Worm (Caenorhabditis elegans) whole organism, L4 larva: ENCODE results near the gene F22F7.8.

Experiments
- F26F4.8 ChIP-seq: fragments of 200-800 bp; sonication (Bioruptor generic); conservative IDR thresholded peaks from 2 replicates; pipeline ENCODE4 v1.3.6; 2022; ENCODE audit warnings: missing genetic modification characterization, missing compliant biosample characterization
- F37D6.2 ChIP-seq: sonication (generic microtip); optimal IDR thresholded peaks from 2 replicates; lab custom pipeline; 2016; ENCODE audit warnings: mild to moderate bottlenecking, missing genetic modification characterization, missing compliant biosample characterization
- F44E2.7 ChIP-seq: fragments of 200-800 bp; sonication (Bioruptor generic); IDR thresholded peaks from 2 replicates; pipeline ENCODE4 v2.1.2; 2022; ENCODE audit warnings: missing genetic modification characterization, missing compliant biosample characterization
- R02D3.7 ChIP-seq: fragments of 150-350 bp; sonication (generic microtip); optimal IDR thresholded peaks from 3 replicates; lab custom pipeline; 2014; ENCODE audit warnings: missing biosample characterization, missing genetic modification characterization
- T20F7.1 ChIP-seq: fragments of 200-800 bp; sonication (Bioruptor generic); optimal IDR thresholded peaks from 2 replicates; lab custom pipeline; 2018; ENCODE audit warnings: mild to moderate bottlenecking, missing genetic modification characterization, missing compliant biosample characterization
- aly-2 ChIP-seq: sonication (generic microtip); optimal IDR thresholded peaks from 2 replicates; lab custom pipeline; 2018; ENCODE audit warnings: missing biosample characterization, missing genetic modification characterization
- attf-4 ChIP-seq: sonication (generic microtip); optimal IDR thresholded peaks from 3 replicates; lab custom pipeline; 2017; ENCODE audit warnings: missing biosample characterization, missing genetic modification characterization
- ceh-20 ChIP-seq: fragments of 200-800 bp; sonication (Bioruptor generic); IDR thresholded peaks from 2 replicates; pipeline ENCODE4 v1.3.6; 2022; ENCODE audit warnings: missing genetic modification reagents, missing genetic modification characterization, missing compliant biosample characterization
- ceh-28 ChIP-seq: fragments of 150-350 bp; optimal IDR thresholded peaks from 2 replicates; lab custom pipeline; 2014; ENCODE audit warnings: missing biosample characterization, missing genetic modification reagents, missing genetic modification characterization
- ceh-32 ChIP-seq: sonication (generic microtip); optimal IDR thresholded peaks from 2 replicates; lab custom pipeline; 2016; ENCODE audit warnings: mild to moderate bottlenecking, missing genetic modification characterization, missing compliant biosample characterization; ENCODE audit not compliant: poor library complexity
- ceh-44 ChIP-seq: fragments of 200-800 bp; sonication (Bioruptor generic); IDR thresholded peaks from 2 replicates; pipeline ENCODE4 v1.3.6; 2022; ENCODE audit warnings: missing genetic modification reagents, missing genetic modification characterization, missing compliant biosample characterization
- ceh-62 ChIP-seq: sonication (generic microtip); optimal IDR thresholded peaks from 2 replicates; lab custom pipeline; 2017; ENCODE audit warnings: missing biosample characterization, missing genetic modification characterization
- ceh-82 ChIP-seq: sonication (generic microtip); optimal IDR thresholded peaks from 2 replicates; lab custom pipeline; 2017; ENCODE audit warnings: missing biosample characterization, missing genetic modification characterization
- cey-2 ChIP-seq: sonication (generic microtip); optimal IDR thresholded peaks from 3 replicates; lab custom pipeline; 2017; ENCODE audit warnings: missing genetic modification characterization, mild to moderate bottlenecking, missing compliant biosample characterization, antibody characterized with exemption, borderline replicate concordance; ENCODE audit not compliant: insufficient read depth
- ctbp-1 ChIP-seq: fragments of 200-800 bp; sonication (Bioruptor generic); IDR thresholded peaks from 2 replicates; pipeline ENCODE4 v1.3.6; 2022; ENCODE audit warnings: missing genetic modification reagents, missing genetic modification characterization, missing compliant biosample characterization
- daf-16 ChIP-seq, 3 experiments: sonication (generic microtip); optimal IDR thresholded peaks; 2 replicates each; lab custom pipeline; 2016 to 2017; ENCODE audit warnings: missing genetic modification characterization in 3 of 3, missing genetic modification reagents in 3 of 3, mild to moderate bottlenecking in 2 of 3, missing compliant biosample characterization in 2 of 3, missing biosample characterization in 1 of 3, moderate library complexity in 1 of 3
- dmd-6 ChIP-seq: fragments of 200-800 bp; sonication (Bioruptor generic); IDR thresholded peaks from 2 replicates; pipeline ENCODE4 v1.3.6; 2022; ENCODE audit warnings: missing genetic modification reagents, missing genetic modification characterization, missing compliant biosample characterization
- dmd-8 ChIP-seq: fragments of 200-800 bp; sonication (Bioruptor generic); IDR thresholded peaks from 2 replicates; pipeline ENCODE4 v1.3.6; 2022; ENCODE audit warnings: missing genetic modification characterization, missing compliant biosample characterization
- duxl-1 ChIP-seq: sonication (generic microtip); optimal IDR thresholded peaks from 2 replicates; lab custom pipeline; 2016; ENCODE audit warnings: mild to moderate bottlenecking, missing genetic modification characterization, moderate library complexity, missing compliant biosample characterization; ENCODE audit not compliant: poor library complexity
- fkh-10 ChIP-seq: fragments of 150-350 bp; optimal IDR thresholded peaks from 2 replicates; lab custom pipeline; 2014; ENCODE audit warnings: missing biosample characterization, missing genetic modification reagents, missing genetic modification characterization
- hlh-11 ChIP-seq: fragments of 200-800 bp; sonication (Bioruptor generic); optimal IDR thresholded peaks from 2 replicates; lab custom pipeline; 2018; ENCODE audit warnings: mild to moderate bottlenecking, missing genetic modification characterization, missing compliant biosample characterization
- jun-1 ChIP-seq: fragments of 150-350 bp; optimal IDR thresholded peaks from 2 replicates; lab custom pipeline; 2014; ENCODE audit warnings: missing biosample characterization, missing genetic modification reagents, missing genetic modification characterization
- lim-7 ChIP-seq: fragments of 200-800 bp; sonication (Bioruptor generic); IDR thresholded peaks from 2 replicates; pipeline ENCODE4 v1.3.6; 2022; ENCODE audit warnings: missing genetic modification characterization, missing compliant biosample characterization
- lin-1 ChIP-seq: fragments of 200-800 bp; sonication (Bioruptor generic); IDR thresholded peaks from 2 replicates; pipeline ENCODE4 v1.3.6; 2022; ENCODE audit warnings: missing genetic modification reagents, missing genetic modification characterization, missing compliant biosample characterization
- lin-29 ChIP-seq: fragments of 200-800 bp; sonication (Bioruptor generic); IDR thresholded peaks from 2 replicates; pipeline ENCODE4 v1.3.6; 2022; ENCODE audit warnings: missing genetic modification reagents, missing genetic modification characterization, missing compliant biosample characterization
- lir-3 ChIP-seq: sonication (generic microtip); optimal IDR thresholded peaks from 2 replicates; lab custom pipeline; 2016; ENCODE audit warnings: mild to moderate bottlenecking, missing genetic modification characterization, missing compliant biosample characterization
- madf-9 ChIP-seq: fragments of 200-800 bp; sonication (Bioruptor generic); conservative IDR thresholded peaks from 2 replicates; pipeline ENCODE4 v1.3.6; 2022; ENCODE audit warnings: missing genetic modification reagents, missing genetic modification characterization, missing compliant biosample characterization
- mdl-1 ChIP-seq, 2 experiments: fragments of 150-350 bp in 1 of 2; sonication (generic microtip) in 1 of 2; optimal IDR thresholded peaks; 2 replicates each; lab custom pipeline; 2014 to 2017; ENCODE audit warnings: missing biosample characterization in 2 of 2, missing genetic modification characterization in 2 of 2
- mdt-29 ChIP-seq: fragments of 200-800 bp; sonication (Bioruptor generic); IDR thresholded peaks from 2 replicates; pipeline ENCODE4 v1.3.6; 2022; ENCODE audit warnings: missing genetic modification reagents, missing genetic modification characterization, missing compliant biosample characterization
- nhr-102 ChIP-seq: sonication (generic microtip); optimal IDR thresholded peaks from 2 replicates; lab custom pipeline; 2016; ENCODE audit warnings: mild to moderate bottlenecking, missing genetic modification characterization, moderate library complexity, missing compliant biosample characterization
- nhr-111 ChIP-seq: fragments of 200-800 bp; sonication (Bioruptor generic); optimal IDR thresholded peaks from 2 replicates; lab custom pipeline; 2018; ENCODE audit warnings: mild to moderate bottlenecking, missing genetic modification characterization, missing compliant biosample characterization
- nhr-28 ChIP-seq: fragments of 150-350 bp; optimal IDR thresholded peaks from 2 replicates; lab custom pipeline; 2014; ENCODE audit warnings: missing biosample characterization, missing genetic modification characterization
- nhr-41 ChIP-seq: fragments of 200-800 bp; sonication (Bioruptor generic); IDR thresholded peaks from 2 replicates; pipeline ENCODE4 v1.3.6; 2022; ENCODE audit warnings: missing genetic modification reagents, missing genetic modification characterization, missing compliant biosample characterization
- nhr-42 ChIP-seq: fragments of 200-800 bp; sonication (Bioruptor generic); IDR thresholded peaks from 2 replicates; pipeline ENCODE4 v1.3.6; 2022; ENCODE audit warnings: missing genetic modification characterization, missing compliant biosample characterization
- nhr-48 ChIP-seq: sonication (generic microtip); optimal IDR thresholded peaks from 2 replicates; lab custom pipeline; 2016; ENCODE audit warnings: mild to moderate bottlenecking, missing genetic modification characterization, missing compliant biosample characterization
- nhr-77 ChIP-seq: fragments of 150-350 bp; optimal IDR thresholded peaks from 2 replicates; lab custom pipeline; 2014; ENCODE audit warnings: missing biosample characterization, missing genetic modification characterization
- php-3 ChIP-seq: fragments of 200-800 bp; sonication (Bioruptor generic); IDR thresholded peaks from 2 replicates; pipeline ENCODE4 v1.3.6; 2022; ENCODE audit warnings: missing genetic modification reagents, missing genetic modification characterization, missing compliant biosample characterization
- pqm-1 ChIP-seq: sonication (generic microtip); optimal IDR thresholded peaks from 2 replicates; lab custom pipeline; 2017; ENCODE audit warnings: missing biosample characterization, missing genetic modification characterization
- saeg-2 ChIP-seq: fragments of 200-800 bp; sonication (Bioruptor generic); IDR thresholded peaks from 2 replicates; pipeline ENCODE4 v1.3.6; 2022; ENCODE audit warnings: missing genetic modification reagents, missing genetic modification characterization, missing compliant biosample characterization
- skn-1 ChIP-seq: fragments of 150-350 bp; optimal IDR thresholded peaks from 2 replicates; lab custom pipeline; 2014; ENCODE audit warnings: missing biosample characterization, missing genetic modification characterization
- snpc-4 ChIP-seq: fragments of 150-350 bp; optimal IDR thresholded peaks from 2 replicates; lab custom pipeline; 2014; ENCODE audit warnings: missing biosample characterization, missing genetic modification characterization
- unc-130 ChIP-seq: sonication (generic microtip); optimal IDR thresholded peaks from 2 replicates; lab custom pipeline; 2016; ENCODE audit warnings: missing genetic modification reagents, missing genetic modification characterization, missing compliant biosample characterization
- zip-11 ChIP-seq: fragments of 200-800 bp; sonication (Bioruptor generic); IDR thresholded peaks from 2 replicates; pipeline ENCODE4 v1.3.6; 2022; ENCODE audit warnings: missing genetic modification characterization, missing compliant biosample characterization
- zip-2 ChIP-seq: fragments of 150-350 bp; optimal IDR thresholded peaks from 2 replicates; lab custom pipeline; 2014; ENCODE audit warnings: missing biosample characterization, missing genetic modification characterization
- ztf-11 ChIP-seq: fragments of 150-350 bp; optimal IDR thresholded peaks from 2 replicates; lab custom pipeline; 2014; ENCODE audit warnings: missing biosample characterization, missing genetic modification characterization
- ztf-7 ChIP-seq: fragments of 150-350 bp; optimal IDR thresholded peaks from 2 replicates; lab custom pipeline; 2014; ENCODE audit warnings: missing biosample characterization, missing genetic modification characterization

F22F7.8 gene

DNA sequence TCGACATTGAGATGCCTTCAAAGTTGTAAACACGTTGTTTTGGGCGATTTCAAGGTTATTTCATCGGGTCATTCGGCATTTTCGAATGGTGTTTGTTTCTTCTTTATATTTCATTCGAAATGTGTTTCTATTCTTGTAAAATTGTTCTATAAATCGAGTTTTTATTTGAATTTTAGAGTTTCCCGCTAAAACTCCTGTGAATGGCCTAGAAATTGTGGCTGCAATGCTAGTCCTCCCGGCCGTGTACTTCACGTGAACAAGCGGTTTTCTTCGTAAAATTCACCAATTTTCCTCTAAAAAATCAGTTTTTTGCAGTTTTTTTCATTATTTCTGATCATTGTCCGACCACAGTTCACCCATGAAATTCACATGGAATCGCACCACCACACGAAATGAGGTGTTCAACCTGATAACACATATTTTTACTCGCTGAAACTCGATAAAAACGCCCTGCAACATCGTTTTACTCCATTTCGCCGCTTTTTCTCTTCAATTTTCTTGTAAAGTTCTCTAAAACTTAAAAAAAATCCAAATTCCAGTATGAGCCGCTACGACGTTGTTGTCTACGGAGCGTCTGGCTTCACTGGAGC, 5.3 kb upstream of the F22F7.8 start, which contains the start of gene ldp-1 (continued):
- peak; percentile 7 for TF ChIP-seq nhr-28
- TF ChIP-seq hlh-11 (tag; lab: Kevin White, UChicago): peak; percentile 34

DNA sequence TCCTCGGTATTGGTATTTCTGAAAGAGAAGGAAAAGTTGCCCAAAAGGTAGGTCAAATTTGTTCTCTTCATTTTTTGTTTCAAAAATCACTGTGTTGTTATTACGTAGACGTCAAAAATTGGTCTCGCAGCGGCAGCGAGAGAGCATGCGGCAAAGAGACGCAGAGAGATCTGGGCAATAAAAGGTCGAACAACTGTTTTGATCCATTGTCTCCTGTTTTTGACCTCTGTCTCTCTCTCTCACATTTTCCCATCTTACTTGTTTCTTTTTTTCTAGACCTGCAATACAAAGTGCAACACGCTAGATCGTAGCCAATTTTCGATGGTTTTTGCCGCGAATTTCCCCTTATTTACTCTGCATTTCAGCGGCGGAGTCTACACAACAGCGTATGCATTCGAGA, 4.8 kb upstream of the F22F7.8 start:
- TF ChIP-seq ceh-28: peak; percentile 13
- no peak for TF ChIP-seq daf-16 (GFP tag; optimal IDR thresholded peaks at IDR 0.05; lab: Kevin White, UChicago)
- TF ChIP-seq daf-16 (tag; optimal IDR thresholded peaks at IDR 0.05; lab: Kevin White, UChicago): peak; percentile 82
- no peak for TF ChIP-seq attf-4 (tag; lab: Kevin White, UChicago)
- TF ChIP-seq nhr-28: peak; percentile 7
- TF ChIP-seq dmd-6 (GFP tag; lab: Robert Waterston, UW): peak; percentile 19; the same call in 1 of the 2 replicates
- TF ChIP-seq ztf-7 (tag; lab: Kevin White, UChicago): no peak
- TF ChIP-seq nhr-102 (tag; lab: Kevin White, UChicago): no peak
- 0 out of 2 replicates have a peak, but pooled peaks have one; percentile 13 for TF ChIP-seq lin-1 (GFP tag; lab: Robert Waterston, UW)

DNA sequence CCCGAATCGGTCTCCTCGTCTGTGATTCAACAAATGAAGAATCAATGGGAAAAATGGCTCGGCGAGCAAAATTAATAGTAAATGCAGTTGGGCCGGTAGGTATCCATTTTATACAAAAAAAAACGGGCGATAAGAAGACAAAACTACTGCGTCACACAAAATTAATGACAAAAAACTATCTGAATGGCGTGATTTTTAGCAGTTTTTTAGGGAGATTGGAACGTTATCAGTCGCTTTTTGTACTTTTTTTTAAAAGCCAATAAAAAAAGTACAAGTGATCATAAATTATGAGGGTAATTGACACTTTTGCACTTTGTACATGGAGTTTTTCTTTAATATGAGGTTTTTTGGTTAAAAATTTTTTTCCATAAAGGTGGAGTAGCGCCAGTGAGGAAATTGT, 1.4 kb upstream of the F22F7.8 start:
- TF ChIP-seq fkh-10 (GFP tag; lab: Kevin White, UChicago): no peak
- TF ChIP-seq ceh-20 (GFP tag; lab: Robert Waterston, UW): peak; percentile 83
- TF ChIP-seq nhr-42 (GFP tag; lab: Robert Waterston, UW): no peak
- TF ChIP-seq snpc-4: no peak
- TF ChIP-seq nhr-111: no peak
- TF ChIP-seq F37D6.2 (tag; lab: Kevin White, UChicago): no peak
- no peak for TF ChIP-seq lim-7 (GFP tag; lab: Robert Waterston, UW)
- no peak for TF ChIP-seq lin-29 (GFP tag; lab: Robert Waterston, UW)
- no peak for TF ChIP-seq lir-3
- no peak for TF ChIP-seq mdt-29
- peak; percentile 94 for TF ChIP-seq php-3 (GFP tag; lab: Robert Waterston, UW)
- TF ChIP-seq ceh-44 (GFP tag; lab: Robert Waterston, UW): no peak
- peak; percentile 86 for TF ChIP-seq dmd-6 (GFP tag; lab: Robert Waterston, UW)
- TF ChIP-seq ceh-32 (tag; lab: Kevin White, UChicago): no peak
- no peak for TF ChIP-seq nhr-77
- no peak for TF ChIP-seq saeg-2
- no peak for TF ChIP-seq daf-16 (GFP tag; optimal IDR thresholded peaks at IDR 0.05; lab: Kevin White, UChicago)
- TF ChIP-seq daf-16 (tag; optimal IDR thresholded peaks at IDR 0.05; lab: Kevin White, UChicago): peak; percentile 10
- TF ChIP-seq unc-130 (GFP tag; lab: Kevin White, UChicago): no peak
- TF ChIP-seq madf-9 (GFP tag; lab: Robert Waterston, UW): no peak
- TF ChIP-seq nhr-41 (GFP tag; lab: Robert Waterston, UW): no peak
- no peak for TF ChIP-seq ceh-62 (tag; lab: Kevin White, UChicago)
- no peak for TF ChIP-seq zip-2 (tag; lab: Kevin White, UChicago)
- TF ChIP-seq nhr-28: peak; percentile 1
- TF ChIP-seq hlh-11 (tag; lab: Kevin White, UChicago): peak; percentile 39
- no peak for TF ChIP-seq skn-1
- TF ChIP-seq F26F4.8 (GFP tag; lab: Robert Waterston, UW): no peak
- no peak for TF ChIP-seq ctbp-1 (GFP tag; lab: Robert Waterston, UW)
- no peak for TF ChIP-seq ceh-28
- TF ChIP-seq pqm-1 (tag; lab: Kevin White, UChicago): peak; percentile 72
- no peak for TF ChIP-seq aly-2 (tag; lab: Kevin White, UChicago)
- no peak for TF ChIP-seq duxl-1
- TF ChIP-seq ztf-11 (tag; lab: Kevin White, UChicago): no peak
- no peak for TF ChIP-seq attf-4 (tag; lab: Kevin White, UChicago)
- TF ChIP-seq T20F7.1 (GFP tag; lab: Kevin White, UChicago): no peak
- no peak for TF ChIP-seq dmd-8 (GFP tag; lab: Robert Waterston, UW)
- TF ChIP-seq cey-2 (tag; lab: Kevin White, UChicago): no peak
- no peak for TF ChIP-seq R02D3.7
- TF ChIP-seq ceh-82: no peak
- TF ChIP-seq jun-1: no peak
- TF ChIP-seq nhr-48 (tag; lab: Kevin White, UChicago): no peak
- no peak for TF ChIP-seq zip-11 (GFP tag; lab: Robert Waterston, UW)
- no peak for TF ChIP-seq mdl-1 (tag; optimal IDR thresholded peaks at IDR 0.05; lab: Kevin White, UChicago)
- TF ChIP-seq F44E2.7: no peak
